Fruit fly (Drosophila melanogaster) whole organism, embryonic: ENCODE results near the gene Cpr11A.

Experiments
- Antp ChIP-seq: fragments of 200-800 bp; sonication (Bioruptor generic); optimal IDR thresholded peaks from 3 replicates; lab custom pipeline; 2016; ENCODE audit warnings: missing biosample characterization, missing genetic modification characterization
- Bgb ChIP-seq: fragments of 200-800 bp; sonication (Bioruptor generic); IDR thresholded peaks from 2 replicates; pipeline ENCODE4 v1.3.6; 2022; ENCODE audit warnings: missing biosample characterization, missing genetic modification characterization; ENCODE audit not compliant: partially characterized antibody
- CG10209 ChIP-seq: fragments of 200-800 bp; sonication (Bioruptor generic); optimal IDR thresholded peaks from 3 replicates; lab custom pipeline; 2017; ENCODE audit warnings: missing biosample characterization, mild to moderate bottlenecking, missing genetic modification characterization, missing genetic modification reagents
- CG10431 ChIP-seq: fragments of 200-800 bp; sonication (Bioruptor generic); optimal IDR thresholded peaks from 3 replicates; lab custom pipeline; 2018; ENCODE audit warnings: missing biosample characterization, mild to moderate bottlenecking, missing genetic modification characterization
- CG10543 ChIP-seq: fragments of 200-800 bp; sonication (Bioruptor generic); optimal IDR thresholded peaks from 3 replicates; lab custom pipeline; 2017; ENCODE audit warnings: missing biosample characterization, mild to moderate bottlenecking, missing genetic modification characterization, moderate library complexity
- CG10654 ChIP-seq: fragments of 200-800 bp; sonication (Bioruptor generic); optimal IDR thresholded peaks from 2 replicates; lab custom pipeline; 2016; ENCODE audit warnings: missing biosample characterization, missing genetic modification characterization
- CG12769 ChIP-seq: fragments of 200-800 bp; sonication (Bioruptor generic); optimal IDR thresholded peaks from 2 replicates; lab custom pipeline; 2019; ENCODE audit warnings: missing biosample characterization, mild to moderate bottlenecking, missing genetic modification characterization, moderate library complexity
- CG13123 ChIP-seq: fragments of 200-800 bp; sonication (Bioruptor generic); optimal IDR thresholded peaks from 2 replicates; lab custom pipeline; 2016; ENCODE audit warnings: missing biosample characterization, missing genetic modification characterization
- CG15514 ChIP-seq: fragments of 200-800 bp; sonication (Bioruptor generic); optimal IDR thresholded peaks from 3 replicates; lab custom pipeline; 2017; ENCODE audit warnings: missing biosample characterization, missing genetic modification characterization, mild to moderate bottlenecking, moderate library complexity, missing genetic modification reagents
- CG1603 ChIP-seq: fragments of 200-800 bp; sonication (Bioruptor generic); optimal IDR thresholded peaks from 2 replicates; lab custom pipeline; 2019; ENCODE audit warnings: missing biosample characterization, mild to moderate bottlenecking, missing genetic modification characterization, moderate library complexity
- CG17802 ChIP-seq: fragments of 200-800 bp; sonication (Bioruptor generic); optimal IDR thresholded peaks from 2 replicates; lab custom pipeline; 2018; ENCODE audit warnings: missing biosample characterization, mild to moderate bottlenecking, missing genetic modification characterization, moderate library complexity
- CG18476 ChIP-seq: fragments of 200-800 bp; sonication (Bioruptor generic); optimal IDR thresholded peaks from 2 replicates; lab custom pipeline; 2016; ENCODE audit warnings: missing biosample characterization, mild to moderate bottlenecking, missing genetic modification characterization
- CG2889 ChIP-seq: fragments of 200-800 bp; sonication (Bioruptor generic); IDR thresholded peaks from 3 replicates; pipeline ENCODE4 v1.3.6; 2022; ENCODE audit warnings: missing biosample characterization, missing genetic modification characterization
- CG3407 ChIP-seq: fragments of 200-800 bp; sonication (Bioruptor generic); optimal IDR thresholded peaks from 2 replicates; lab custom pipeline; 2018; ENCODE audit warnings: missing biosample characterization, mild to moderate bottlenecking, missing genetic modification characterization
- CG6689 ChIP-seq: fragments of 200-800 bp; sonication (Bioruptor generic); IDR thresholded peaks from 2 replicates; pipeline ENCODE4 v1.3.6; 2022; ENCODE audit warnings: missing biosample characterization, missing genetic modification characterization
- CG8290 ChIP-seq, 3 experiments: fragments of 200-800 bp; sonication (Bioruptor generic); optimal IDR thresholded peaks; 2 replicates each; lab custom pipeline; 2016 to 2019; ENCODE audit warnings: missing biosample characterization in 3 of 3, missing genetic modification characterization in 3 of 3, mild to moderate bottlenecking in 2 of 3, moderate library complexity in 1 of 3
- CG8388 ChIP-seq: fragments of 200-800 bp; sonication (Bioruptor generic); optimal IDR thresholded peaks from 2 replicates; lab custom pipeline; 2019; ENCODE audit warnings: missing biosample characterization, mild to moderate bottlenecking, missing genetic modification characterization, moderate library complexity
- CG8478 ChIP-seq: fragments of >200 bp; optimal IDR thresholded peaks from 2 replicates; lab custom pipeline; 2018
- CG8944 ChIP-seq: fragments of 200-800 bp; sonication (Bioruptor generic); optimal IDR thresholded peaks from 3 replicates; lab custom pipeline; 2016; ENCODE audit warnings: missing biosample characterization, missing genetic modification characterization
- CG9609 ChIP-seq: fragments of 200-800 bp; sonication (Bioruptor generic); optimal IDR thresholded peaks from 3 replicates; lab custom pipeline; 2016; ENCODE audit warnings: missing biosample characterization, missing genetic modification characterization
- Chrac-16 ChIP-seq: fragments of 200-800 bp; sonication (Bioruptor generic); optimal IDR thresholded peaks from 3 replicates; lab custom pipeline; 2016; ENCODE audit warnings: missing biosample characterization, missing genetic modification characterization
- Dip2 ChIP-seq: fragments of 200-800 bp; sonication (Bioruptor generic); IDR thresholded peaks from 2 replicates; pipeline ENCODE4 v1.3.6; 2022; ENCODE audit warnings: missing biosample characterization, missing genetic modification characterization
- Dip3 ChIP-seq: fragments of 200-800 bp; sonication (Bioruptor generic); optimal IDR thresholded peaks from 3 replicates; lab custom pipeline; 2016; ENCODE audit warnings: missing biosample characterization, missing genetic modification characterization
- Ets65A ChIP-seq: fragments of 200-800 bp; sonication (Bioruptor generic); peaks from one replicate; lab custom pipeline; 2016; ENCODE audit warnings: missing biosample characterization, missing genetic modification characterization
- Gug ChIP-seq: fragments of 200-800 bp; sonication (Bioruptor generic); IDR thresholded peaks from 4 replicates; pipeline ENCODE4 v1.3.6; 2022; ENCODE audit warnings: missing biosample characterization, missing genetic modification characterization
- HLH54F ChIP-seq: fragments of 200-800 bp; sonication (Bioruptor generic); optimal IDR thresholded peaks from 3 replicates; lab custom pipeline; 2016; ENCODE audit warnings: missing biosample characterization, missing genetic modification characterization
- HmgD ChIP-seq: fragments of 200-800 bp; sonication (Bioruptor generic); optimal IDR thresholded peaks from 3 replicates; lab custom pipeline; 2016; ENCODE audit warnings: missing biosample characterization, missing genetic modification characterization
- Hmx ChIP-seq: fragments of 200-800 bp; sonication (Bioruptor generic); optimal IDR thresholded peaks from 2 replicates; lab custom pipeline; 2016; ENCODE audit warnings: missing biosample characterization, missing genetic modification characterization
- Oli ChIP-seq: fragments of 200-800 bp; sonication (Bioruptor generic); optimal IDR thresholded peaks from 2 replicates; lab custom pipeline; 2018; ENCODE audit warnings: missing biosample characterization, mild to moderate bottlenecking, missing genetic modification characterization, moderate library complexity
- Opbp ChIP-seq: fragments of 200-800 bp; sonication (Bioruptor generic); IDR thresholded peaks from 3 replicates; pipeline ENCODE4 v1.3.6; 2022; ENCODE audit warnings: missing biosample characterization, missing genetic modification characterization; ENCODE audit not compliant: partially characterized antibody
- Pdp1 ChIP-seq, 2 experiments: fragments of 200-800 bp; sonication (Bioruptor generic); optimal IDR thresholded peaks; 3 replicates each; lab custom pipeline; 2016; ENCODE audit warnings: missing biosample characterization in 2 of 2, missing genetic modification characterization in 2 of 2, mild to moderate bottlenecking in 1 of 2, moderate library complexity in 1 of 2
- Scr ChIP-seq: fragments of 200-800 bp; sonication (Bioruptor generic); IDR thresholded peaks from 2 replicates; pipeline ENCODE4 v1.3.6; 2022; ENCODE audit warnings: missing biosample characterization, missing genetic modification characterization; ENCODE audit not compliant: partially characterized antibody
- YL-1 ChIP-seq: fragments of 200-800 bp; sonication (Bioruptor generic); optimal IDR thresholded peaks from 3 replicates; lab custom pipeline; 2017; ENCODE audit warnings: missing biosample characterization, mild to moderate bottlenecking, missing genetic modification characterization
- al ChIP-seq: fragments of 200-800 bp; sonication (Bioruptor generic); IDR thresholded peaks from 2 replicates; pipeline ENCODE4 v1.3.6; 2022; ENCODE audit warnings: missing biosample characterization, missing genetic modification characterization
- ap ChIP-seq: fragments of 200-800 bp; sonication (Bioruptor generic); IDR thresholded peaks from 2 replicates; pipeline ENCODE4 v1.3.6; 2022; ENCODE audit warnings: missing biosample characterization, missing genetic modification characterization
- ato ChIP-seq: fragments of 200-800 bp; sonication (Bioruptor generic); IDR thresholded peaks from 2 replicates; pipeline ENCODE4 v1.3.6; 2022; ENCODE audit warnings: missing biosample characterization, missing genetic modification characterization; ENCODE audit not compliant: partially characterized antibody
- cg ChIP-seq: fragments of 200-800 bp; sonication (Bioruptor generic); optimal IDR thresholded peaks from 3 replicates; lab custom pipeline; 2019; ENCODE audit warnings: missing biosample characterization, mild to moderate bottlenecking, missing genetic modification characterization, moderate library complexity
- knrl ChIP-seq: fragments of 200-800 bp; sonication (Bioruptor generic); IDR thresholded peaks from 3 replicates; pipeline ENCODE4 v1.3.6; 2022; ENCODE audit warnings: missing biosample characterization, missing genetic modification characterization; ENCODE audit not compliant: partially characterized antibody
- lilli ChIP-seq: fragments of 200-800 bp; sonication (Bioruptor generic); optimal IDR thresholded peaks from 3 replicates; lab custom pipeline; 2016; ENCODE audit warnings: missing biosample characterization, missing genetic modification characterization
- lov ChIP-seq, 2 experiments: fragments of 200-800 bp in 1 of 2; fragments of >200 bp in 1 of 2; sonication (Bioruptor generic) in 1 of 2; IDR thresholded peaks in 1 of 2; optimal IDR thresholded peaks in 1 of 2; 2 replicates in 1 of 2; 3 replicates in 1 of 2; pipeline versions ENCODE4 v1.3.6 to Lab custom; 2017 to 2022; ENCODE audit warnings: missing biosample characterization in 1 of 2, missing genetic modification characterization in 1 of 2
- pan ChIP-seq, 4 experiments: fragments of >200 bp in 3 of 4; fragments of 200-800 bp in 1 of 4; sonication (Bioruptor generic) in 1 of 4; optimal IDR thresholded peaks in 3 of 4; IDR thresholded peaks in 1 of 4; 2 replicates each; pipeline versions ENCODE4 v1.3.6 to Lab custom; 2017 to 2022; ENCODE audit warnings: missing biosample characterization in 2 of 4, missing genetic modification characterization in 2 of 4, mixed read lengths in 1 of 4
- ranshi ChIP-seq: fragments of 200-800 bp; sonication (Bioruptor generic); IDR thresholded peaks from 2 replicates; pipeline ENCODE4 v1.3.6; 2022; ENCODE audit warnings: missing biosample characterization, missing genetic modification characterization
- scrt ChIP-seq: fragments of 200-800 bp; sonication (Bioruptor generic); optimal IDR thresholded peaks from 2 replicates; lab custom pipeline; 2018; ENCODE audit warnings: missing biosample characterization, mild to moderate bottlenecking, missing genetic modification characterization, moderate library complexity
- slou ChIP-seq: fragments of 200-800 bp; sonication (Bioruptor generic); optimal IDR thresholded peaks from 3 replicates; lab custom pipeline; 2016; ENCODE audit warnings: missing biosample characterization, missing genetic modification characterization
- tx ChIP-seq: fragments of 200-800 bp; sonication (Bioruptor generic); optimal IDR thresholded peaks from 2 replicates; lab custom pipeline; 2016; ENCODE audit warnings: missing biosample characterization, missing genetic modification characterization
- vvl ChIP-seq: fragments of 200-800 bp; sonication (Bioruptor generic); IDR thresholded peaks from 2 replicates; pipeline ENCODE4 v1.3.6; 2022; ENCODE audit warnings: missing biosample characterization, missing genetic modification characterization
- zen2 ChIP-seq: fragments of 200-800 bp; sonication (Bioruptor generic); IDR thresholded peaks from 3 replicates; pipeline ENCODE4 v1.3.6; 2022; ENCODE audit warnings: missing biosample characterization, missing genetic modification characterization; ENCODE audit not compliant: partially characterized antibody

The Cpr11A gene

DNA sequence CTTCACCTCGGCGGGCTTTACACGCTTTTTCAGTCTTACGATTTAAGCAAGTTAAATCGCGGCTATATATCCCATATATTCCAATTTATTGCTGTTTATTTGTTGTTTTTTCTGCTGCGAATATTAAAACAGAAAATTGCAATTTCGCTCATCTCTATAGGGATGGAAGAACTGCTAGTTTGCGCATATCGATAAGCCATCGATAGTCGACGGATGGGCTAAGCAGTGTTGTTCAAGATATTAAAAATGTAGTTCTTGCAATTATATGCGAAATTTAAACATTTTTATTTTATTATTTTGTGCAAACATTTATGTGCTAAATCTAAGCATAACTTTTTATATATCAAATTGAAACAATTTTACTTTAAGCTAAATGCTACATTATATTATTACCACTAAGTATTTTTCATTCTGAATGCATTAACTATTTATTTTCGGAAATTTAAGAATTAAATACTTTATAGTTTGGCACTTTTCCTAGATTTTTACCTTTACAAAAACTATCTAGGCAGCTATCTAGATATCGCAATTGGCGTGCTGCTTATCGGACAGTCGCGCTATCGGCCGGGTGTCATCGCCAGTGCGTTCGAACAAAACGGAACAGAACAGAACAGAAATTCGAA is 23.7 kb upstream of the Cpr11A start, which contains the start of the genes Rab40 and CG42258 (continued):
- no peak for TF ChIP-seq Dip2 (GFP tag; lab: Robert Waterston, UW)
- no peak for TF ChIP-seq scrt
- peak; percentile 49; the same call in 1 of the 2 replicates for TF ChIP-seq Bgb (GFP tag; lab: Robert Waterston, UW)
- no peak for TF ChIP-seq ato (GFP tag; lab: Robert Waterston, UW)
- TF ChIP-seq CG15514 (GFP tag; lab: Kevin White, UChicago) = peak; percentile 41
- no peak for TF ChIP-seq CG10431
- peak; percentile 29 for TF ChIP-seq CG9609 (GFP tag; lab: Kevin White, UChicago)
- TF ChIP-seq al (GFP tag; lab: Robert Waterston, UW) = no peak; the same call in 1 of the 2 replicates
- peak; percentile 38; the same call in 1 of the 4 replicates for TF ChIP-seq Gug
- TF ChIP-seq CG3407 (GFP tag; lab: Kevin White, UChicago) = no peak
- peak; percentile 21 for TF ChIP-seq slou (GFP tag; lab: Kevin White, UChicago)
- peak; percentile 33 for TF ChIP-seq CG1603 (tag; lab: Kevin White, UChicago)
- TF ChIP-seq CG10209 (GFP tag; lab: Kevin White, UChicago) = peak; percentile 48
- TF ChIP-seq CG8478 = no peak
- TF ChIP-seq CG17802 (tag; lab: Kevin White, UChicago) = no peak
- TF ChIP-seq CG2889 (GFP tag; lab: Robert Waterston, UW) = no peak
- no peak for TF ChIP-seq CG13123 (GFP tag; lab: Kevin White, UChicago)
- peak; percentile 19 for TF ChIP-seq CG10654 (GFP tag; lab: Kevin White, UChicago)
- TF ChIP-seq HmgD (GFP tag; lab: Kevin White, UChicago) = no peak
- peak; percentile 49 for TF ChIP-seq CG10543 (GFP tag; lab: Kevin White, UChicago)
- TF ChIP-seq lov (optimal IDR thresholded peaks at IDR 0.05; lab: Kevin White, UChicago) = no peak
- TF ChIP-seq lov (GFP tag; IDR thresholded peaks at IDR 0.05; lab: Robert Waterston, UW) = no peak
- no peak for TF ChIP-seq cg (GFP tag; lab: Kevin White, UChicago)
- no peak for TF ChIP-seq ranshi (GFP tag; lab: Robert Waterston, UW)
- peak; percentile 3 for TF ChIP-seq Hmx (GFP tag; lab: Kevin White, UChicago)
- TF ChIP-seq CG6689 (GFP tag; lab: Robert Waterston, UW) = peak; percentile 31; the same call in 1 of the 2 replicates
- TF ChIP-seq Opbp (GFP tag; lab: Robert Waterston, UW) = peak; percentile 62
- TF ChIP-seq CG18476 (GFP tag; lab: Kevin White, UChicago) = peak; percentile 40
- TF ChIP-seq lilli (GFP tag; lab: Kevin White, UChicago) = peak; percentile 69
- TF ChIP-seq HLH54F (GFP tag; lab: Kevin White, UChicago) = peak; percentile 50
- TF ChIP-seq pan (optimal IDR thresholded peaks at IDR 0.05; lab: Kevin White, UChicago) = no peak
- TF ChIP-seq pan (GFP tag; optimal IDR thresholded peaks at IDR 0.05 in 1 of 2, IDR thresholded peaks at IDR 0.05 in 1 of 2) = peak in 1 of 2 experiments; percentile 47
- TF ChIP-seq Scr (GFP tag; lab: Robert Waterston, UW) = peak; percentile 73
- peak; percentile 14 for TF ChIP-seq CG8944 (GFP tag; lab: Kevin White, UChicago)
- TF ChIP-seq CG12769 = no peak
- peak; percentile 31 for TF ChIP-seq YL-1
- peak; percentile 3 for TF ChIP-seq CG8388 (GFP tag; lab: Kevin White, UChicago)
- peak; percentile 30 for TF ChIP-seq Antp (GFP tag; lab: Kevin White, UChicago)
- TF ChIP-seq zen2 = no peak; the same call in 2 of the 3 replicates
- TF ChIP-seq Dip3 (GFP tag; lab: Kevin White, UChicago) = peak; percentile 21
- no peak for TF ChIP-seq ap (GFP tag; lab: Robert Waterston, UW)
- TF ChIP-seq vvl (GFP tag; lab: Robert Waterston, UW) = peak; percentile 34; the same call in 1 of the 2 replicates
- peak; percentile 82 for TF ChIP-seq Ets65A (GFP tag; lab: Kevin White, UChicago)
- TF ChIP-seq knrl (GFP tag; lab: Robert Waterston, UW) = peak; percentile 73; the same call in 2 of the 3 replicates
- TF ChIP-seq CG8290 (GFP tag; optimal IDR thresholded peaks at IDR 0.05; lab: Kevin White, UChicago) = peak; percentile 25
- TF ChIP-seq CG8290 (tag; optimal IDR thresholded peaks at IDR 0.05; lab: Kevin White, UChicago) = peak in 1 of 2 experiments; percentile 56
- no peak for TF ChIP-seq Oli (tag; lab: Kevin White, UChicago)
- TF ChIP-seq tx = no peak
- peak; percentile 55 for TF ChIP-seq Chrac-16
- peak; percentile 49 to 51 for TF ChIP-seq Pdp1 (GFP tag; optimal IDR thresholded peaks at IDR 0.05; lab: Kevin White, UChicago)
